Fruit fly (Drosophila melanogaster) whole organism, embryonic: ENCODE data around the gene fz.

ENCODE experiments used
- ATbp ChIP-seq: fragments of 200-800 bp; sonication (Bioruptor generic); optimal IDR thresholded peaks from 2 replicates; lab custom pipeline; 2017; ENCODE audit warnings: missing biosample characterization, mild to moderate bottlenecking, missing genetic modification characterization, missing genetic modification reagents
- Ada2b ChIP-seq: fragments of 200-800 bp; sonication (Bioruptor generic); IDR thresholded peaks from 2 replicates; pipeline ENCODE4 v1.3.6; 2022; ENCODE audit warnings: missing biosample characterization, missing genetic modification characterization
- CG10366 ChIP-seq: fragments of 200-800 bp; sonication (Bioruptor generic); IDR thresholded peaks from 2 replicates; pipeline ENCODE4 v1.3.6; 2022; ENCODE audit warnings: missing biosample characterization, missing genetic modification characterization
- CG10565 ChIP-seq: fragments of 200-800 bp; sonication (Bioruptor generic); optimal IDR thresholded peaks from 3 replicates; lab custom pipeline; 2016; ENCODE audit warnings: missing biosample characterization, mild to moderate bottlenecking, missing genetic modification characterization
- CG11398 ChIP-seq: fragments of 200-800 bp; sonication (Bioruptor generic); optimal IDR thresholded peaks from 2 replicates; lab custom pipeline; 2016; ENCODE audit warnings: missing biosample characterization, missing genetic modification characterization
- CG12769 ChIP-seq: fragments of 200-800 bp; sonication (Bioruptor generic); optimal IDR thresholded peaks from 2 replicates; lab custom pipeline; 2019; ENCODE audit warnings: missing biosample characterization, mild to moderate bottlenecking, missing genetic modification characterization, moderate library complexity
- CG13296 ChIP-seq: fragments of 200-800 bp; sonication (Bioruptor generic); optimal IDR thresholded peaks from 3 replicates; lab custom pipeline; 2018; ENCODE audit warnings: missing biosample characterization, mild to moderate bottlenecking, missing genetic modification characterization
- CG15011 ChIP-seq: fragments of 200-800 bp; sonication (Bioruptor generic); optimal IDR thresholded peaks from 3 replicates; lab custom pipeline; 2018; ENCODE audit warnings: missing biosample characterization, mild to moderate bottlenecking, missing genetic modification characterization
- CG15073 ChIP-seq: fragments of 200-800 bp; sonication (Bioruptor generic); optimal IDR thresholded peaks from 2 replicates; lab custom pipeline; 2016; ENCODE audit warnings: missing biosample characterization, missing genetic modification characterization
- CG16813 ChIP-seq: fragments of 200-800 bp; sonication (Bioruptor generic); IDR thresholded peaks from 3 replicates; pipeline ENCODE4 v1.3.6; 2022; ENCODE audit warnings: missing biosample characterization, missing genetic modification characterization; ENCODE audit not compliant: partially characterized antibody
- CG1792 ChIP-seq: fragments of 200-800 bp; sonication (Bioruptor generic); optimal IDR thresholded peaks from 2 replicates; lab custom pipeline; 2016; ENCODE audit warnings: missing biosample characterization, missing genetic modification characterization
- CG1832 ChIP-seq: fragments of 200-800 bp; sonication (Bioruptor generic); optimal IDR thresholded peaks from 2 replicates; lab custom pipeline; 2017; ENCODE audit warnings: missing biosample characterization, mild to moderate bottlenecking, missing genetic modification characterization, inconsistent platforms
- CG2129 ChIP-seq: fragments of 200-800 bp; sonication (Bioruptor generic); IDR thresholded peaks from 2 replicates; pipeline ENCODE4 v1.3.6; 2022; ENCODE audit warnings: missing biosample characterization, missing genetic modification characterization; ENCODE audit not compliant: partially characterized antibody
- CG2202 ChIP-seq: fragments of 200-800 bp; sonication (Bioruptor generic); optimal IDR thresholded peaks from 2 replicates; lab custom pipeline; 2018; ENCODE audit warnings: missing biosample characterization, mild to moderate bottlenecking, missing genetic modification characterization
- CG3726 ChIP-seq: fragments of 200-800 bp; sonication (Bioruptor generic); IDR thresholded peaks from 3 replicates; pipeline ENCODE4, ENCODE4 v1.3.6; 2022; ENCODE audit warnings: missing biosample characterization, missing genetic modification characterization
- CG3838 ChIP-seq: fragments of 200-800 bp; sonication (Bioruptor generic); optimal IDR thresholded peaks from 3 replicates; lab custom pipeline; 2016; ENCODE audit warnings: missing biosample characterization, missing genetic modification characterization
- CG4617 ChIP-seq: fragments of 200-800 bp; sonication (Bioruptor generic); optimal IDR thresholded peaks from 3 replicates; lab custom pipeline; 2016; ENCODE audit warnings: missing biosample characterization, missing genetic modification characterization, borderline replicate concordance
- CG5245 ChIP-seq: fragments of 200-800 bp; sonication (Bioruptor generic); optimal IDR thresholded peaks from 3 replicates; lab custom pipeline; 2016; ENCODE audit warnings: missing biosample characterization, missing genetic modification characterization
- CG6683 ChIP-seq: fragments of 200-800 bp; sonication (Bioruptor generic); optimal IDR thresholded peaks from 2 replicates; lab custom pipeline; 2017; ENCODE audit warnings: missing biosample characterization, mild to moderate bottlenecking, missing genetic modification characterization, missing genetic modification reagents
- CG9215 ChIP-seq: fragments of 200-800 bp; sonication (Bioruptor generic); IDR thresholded peaks from 2 replicates; pipeline ENCODE4 v1.3.6; 2022; ENCODE audit warnings: missing biosample characterization, missing genetic modification characterization
- D ChIP-seq, 2 experiments: fragments of 200-800 bp in 1 of 2; fragments of >200 bp in 1 of 2; sonication (Bioruptor generic) in 1 of 2; optimal IDR thresholded peaks; 2 replicates in 1 of 2; 3 replicates in 1 of 2; lab custom pipeline; 2017; ENCODE audit warnings: mild to moderate bottlenecking in 1 of 2, missing biosample characterization in 1 of 2, missing genetic modification characterization in 1 of 2, missing genetic modification reagents in 1 of 2
- D19A ChIP-seq: fragments of 200-800 bp; optimal IDR thresholded peaks from 3 replicates; lab custom pipeline; 2019; ENCODE audit warnings: missing biosample characterization, mild to moderate bottlenecking, missing genetic modification characterization, moderate library complexity
- Dll ChIP-seq: fragments of 200-800 bp; sonication (Bioruptor generic); IDR thresholded peaks from 4 replicates; pipeline ENCODE4 v1.3.6; 2022; ENCODE audit warnings: missing biosample characterization, missing genetic modification characterization; ENCODE audit not compliant: partially characterized antibody
- Hey ChIP-seq: fragments of 200-800 bp; sonication (Bioruptor generic); optimal IDR thresholded peaks from 3 replicates; lab custom pipeline; 2018; ENCODE audit warnings: missing biosample characterization, mild to moderate bottlenecking, missing genetic modification characterization
- HmgZ ChIP-seq: fragments of 200-800 bp; sonication (Bioruptor generic); optimal IDR thresholded peaks from 2 replicates; lab custom pipeline; 2018; ENCODE audit warnings: missing biosample characterization, mild to moderate bottlenecking, missing genetic modification characterization
- Hr51 ChIP-seq, 2 experiments: fragments of 200-800 bp; sonication (Bioruptor generic); optimal IDR thresholded peaks; 2 replicates in 1 of 2; 3 replicates in 1 of 2; lab custom pipeline; 2016 to 2018; ENCODE audit warnings: missing biosample characterization in 2 of 2, missing genetic modification characterization in 2 of 2, mild to moderate bottlenecking in 1 of 2, moderate library complexity in 1 of 2
- Lhr ChIP-seq: fragments of 200-800 bp; sonication (Bioruptor generic); optimal IDR thresholded peaks from 3 replicates; lab custom pipeline; 2017; ENCODE audit warnings: mild to moderate bottlenecking, missing biosample characterization, missing genetic modification reagents, missing genetic modification characterization
- Lim3 ChIP-seq: fragments of 200-800 bp; sonication (Bioruptor generic); IDR thresholded peaks from 2 replicates; pipeline ENCODE4 v1.3.6; 2022; ENCODE audit warnings: missing biosample characterization, missing genetic modification characterization
- MESR4 ChIP-seq: fragments of 200-800 bp; sonication (Bioruptor generic); optimal IDR thresholded peaks from 2 replicates; lab custom pipeline; 2018; ENCODE audit warnings: missing biosample characterization, mild to moderate bottlenecking, missing genetic modification characterization, moderate library complexity
- Oli ChIP-seq: fragments of 200-800 bp; sonication (Bioruptor generic); optimal IDR thresholded peaks from 2 replicates; lab custom pipeline; 2018; ENCODE audit warnings: missing biosample characterization, mild to moderate bottlenecking, missing genetic modification characterization, moderate library complexity
- Poxn ChIP-seq: fragments of 200-800 bp; sonication (Bioruptor generic); IDR thresholded peaks from 2 replicates; pipeline ENCODE4 v1.3.6; 2022; ENCODE audit warnings: missing biosample characterization, missing genetic modification characterization
- Sox100B ChIP-seq: fragments of 200-800 bp; sonication (Bioruptor generic); optimal IDR thresholded peaks from 3 replicates; lab custom pipeline; 2018; ENCODE audit warnings: missing biosample characterization, mild to moderate bottlenecking, missing genetic modification characterization
- az2 ChIP-seq: fragments of 200-800 bp; sonication (Bioruptor generic); optimal IDR thresholded peaks from 3 replicates; lab custom pipeline; 2016; ENCODE audit warnings: missing biosample characterization, missing genetic modification characterization
- bsh ChIP-seq, 2 experiments: fragments of 200-800 bp; sonication (Bioruptor generic); optimal IDR thresholded peaks; 2 replicates each; lab custom pipeline; 2017 to 2018; ENCODE audit warnings: mild to moderate bottlenecking in 2 of 2, missing biosample characterization in 2 of 2, missing genetic modification characterization in 2 of 2, moderate library complexity in 1 of 2
- cato ChIP-seq: fragments of 200-800 bp; sonication (Bioruptor generic); optimal IDR thresholded peaks from 2 replicates; lab custom pipeline; 2016; ENCODE audit warnings: missing biosample characterization, missing genetic modification characterization, borderline replicate concordance
- cwo ChIP-seq: fragments of 200-800 bp; sonication (Bioruptor generic); optimal IDR thresholded peaks from 3 replicates; lab custom pipeline; 2017; ENCODE audit warnings: missing biosample characterization, missing genetic modification characterization, mild to moderate bottlenecking, moderate library complexity, missing genetic modification reagents
- dan ChIP-seq: fragments of 200-800 bp; sonication (Bioruptor generic); IDR thresholded peaks from 2 replicates; pipeline ENCODE4 v1.3.6; 2022; ENCODE audit warnings: missing biosample characterization, missing genetic modification characterization
- eyg ChIP-seq: fragments of 200-800 bp; sonication (Bioruptor generic); optimal IDR thresholded peaks from 3 replicates; lab custom pipeline; 2016; ENCODE audit warnings: missing biosample characterization, missing genetic modification characterization
- fru ChIP-seq: fragments of >200 bp; optimal IDR thresholded peaks from 2 replicates; lab custom pipeline; 2017
- gcm ChIP-seq: fragments of 200-800 bp; sonication (Bioruptor generic); optimal IDR thresholded peaks from 2 replicates; lab custom pipeline; 2019; ENCODE audit warnings: missing biosample characterization, mild to moderate bottlenecking, missing genetic modification characterization, moderate library complexity
- grau ChIP-seq: fragments of 200-800 bp; optimal IDR thresholded peaks from 3 replicates; lab custom pipeline; 2019; ENCODE audit warnings: missing biosample characterization, mild to moderate bottlenecking, missing genetic modification characterization, moderate library complexity
- h ChIP-seq: fragments of >200 bp; optimal IDR thresholded peaks from 2 replicates; lab custom pipeline; 2017
- lov ChIP-seq, 2 experiments: fragments of 200-800 bp in 1 of 2; fragments of >200 bp in 1 of 2; sonication (Bioruptor generic) in 1 of 2; IDR thresholded peaks in 1 of 2; optimal IDR thresholded peaks in 1 of 2; 2 replicates in 1 of 2; 3 replicates in 1 of 2; pipeline versions ENCODE4 v1.3.6 to Lab custom; 2017 to 2022; ENCODE audit warnings: missing biosample characterization in 1 of 2, missing genetic modification characterization in 1 of 2
- pnt ChIP-seq: fragments of 200-800 bp; sonication (Bioruptor generic); optimal IDR thresholded peaks from 3 replicates; lab custom pipeline; 2016; ENCODE audit warnings: missing biosample characterization, missing genetic modification characterization
- pum ChIP-seq: fragments of 200-800 bp; sonication (Bioruptor generic); optimal IDR thresholded peaks from 2 replicates; lab custom pipeline; 2016; ENCODE audit warnings: missing biosample characterization, missing genetic modification characterization
- sd ChIP-seq: fragments of 200-800 bp; sonication (Bioruptor generic); optimal IDR thresholded peaks from 3 replicates; lab custom pipeline; 2018; ENCODE audit warnings: missing biosample characterization, mild to moderate bottlenecking, missing genetic modification characterization, moderate library complexity
- shn ChIP-seq: fragments of 200-800 bp; sonication (Bioruptor generic); optimal IDR thresholded peaks from 3 replicates; lab custom pipeline; 2016; ENCODE audit warnings: missing biosample characterization, missing genetic modification characterization
- trem ChIP-seq: fragments of 200-800 bp; optimal IDR thresholded peaks from 3 replicates; lab custom pipeline; 2019; ENCODE audit warnings: missing biosample characterization, mild to moderate bottlenecking, missing genetic modification characterization, moderate library complexity
- vnd ChIP-seq: fragments of 200-800 bp; sonication (Bioruptor generic); IDR thresholded peaks from 3 replicates; pipeline ENCODE4 v1.3.6; 2022; ENCODE audit warnings: missing biosample characterization, missing genetic modification characterization; ENCODE audit not compliant: partially characterized antibody

fz gene

dm6 chr3L:14343344-14343972 is 69.3 kb downstream of the fz start (continued):
- TF ChIP-seq Hr51 (GFP tag; optimal IDR thresholded peaks at IDR 0.05; lab: Kevin White, UChicago) (peak in 1 of 2 experiments; percentile 65), Oli (peak; percentile 16), CG12769 (tag; lab: Kevin White, UChicago) (no peak), cwo (GFP tag; lab: Kevin White, UChicago) (no peak), D19A (peak; percentile 10), gcm (no peak), eyg (GFP tag; lab: Kevin White, UChicago) (no peak), cato (GFP tag; lab: Kevin White, UChicago) (no peak), CG15011 (GFP tag; lab: Kevin White, UChicago) (no peak), grau (tag; lab: Kevin White, UChicago) (peak; percentile 7), CG15073 (GFP tag; lab: Kevin White, UChicago) (no peak), CG1792 (GFP tag; lab: Kevin White, UChicago) (no peak), fru (lab: Kevin White, UChicago) (no peak), MESR4 (GFP tag; lab: Kevin White, UChicago) (no peak), CG5245 (GFP tag; lab: Kevin White, UChicago) (no peak), CG13296 (GFP tag; lab: Kevin White, UChicago) (no peak), pnt (GFP tag; lab: Kevin White, UChicago) (no peak), CG6683 (no peak), lov (optimal IDR thresholded peaks at IDR 0.05; lab: Kevin White, UChicago) (no peak), lov (GFP tag; IDR thresholded peaks at IDR 0.05; lab: Robert Waterston, UW) (no peak), CG10565 (GFP tag; lab: Kevin White, UChicago) (no peak), HmgZ (tag; lab: Kevin White, UChicago) (no peak), CG2129 (GFP tag; lab: Robert Waterston, UW) (no peak), az2 (no peak), pum (no peak), bsh (GFP tag; optimal IDR thresholded peaks at IDR 0.05; lab: Kevin White, UChicago) (peak in 1 of 2 experiments; percentile 14), ATbp (peak; percentile 4), sd (tag; lab: Kevin White, UChicago) (no peak), Poxn (GFP tag; lab: Robert Waterston, UW) (no peak), trem (tag; lab: Kevin White, UChicago) (no peak), CG10366 (GFP tag; lab: Robert Waterston, UW) (no peak), Hey (tag; lab: Kevin White, UChicago) (no peak), CG2202 (no peak), Sox100B (GFP tag; lab: Kevin White, UChicago) (no peak), shn (GFP tag; lab: Kevin White, UChicago) (no peak), vnd (GFP tag; lab: Robert Waterston, UW) (no peak), CG16813 (GFP tag; lab: Robert Waterston, UW) (no peak), h (lab: Kevin White, UChicago) (no peak), CG3726 (no peak), CG1832 (GFP tag; lab: Kevin White, UChicago) (no peak), CG9215 (GFP tag; lab: Robert Waterston, UW) (no peak), CG11398 (GFP tag; lab: Kevin White, UChicago) (no peak), Lhr (no peak), Dll (no peak), CG4617 (no peak), dan (GFP tag; lab: Robert Waterston, UW) (no peak), D (optimal IDR thresholded peaks at IDR 0.05; lab: Kevin White, UChicago) (no peak), D (GFP tag; optimal IDR thresholded peaks at IDR 0.05; lab: Kevin White, UChicago) (no peak), Ada2b (no peak), CG3838 (GFP tag; lab: Kevin White, UChicago) (no peak), Lim3 (GFP tag; lab: Robert Waterston, UW) (no peak)
